Worm (Caenorhabditis elegans) whole organism, mixed stage, embryonic: Measurements from ENCODE around the gene F15H10.12.

ENCODE experiments used
- M03D4.4 ChIP-seq: sonication (generic microtip); optimal IDR thresholded peaks from 2 replicates; lab custom pipeline; 2017; ENCODE audit warnings: mild to moderate bottlenecking, missing genetic modification characterization, missing compliant biosample characterization
- bed-3 ChIP-seq: fragments of 200-800 bp; sonication (Bioruptor generic); optimal IDR thresholded peaks from 3 replicates; lab custom pipeline; 2018; ENCODE audit warnings: mild to moderate bottlenecking, missing genetic modification characterization, moderate library complexity, missing compliant biosample characterization
- blmp-1 ChIP-seq: fragments of 150-350 bp; optimal IDR thresholded peaks from 2 replicates; lab custom pipeline; 2014; ENCODE audit warnings: missing biosample characterization, missing genetic modification characterization
- ceh-39 ChIP-seq: fragments of 150-350 bp; optimal IDR thresholded peaks from 2 replicates; lab custom pipeline; 2014; ENCODE audit warnings: missing biosample characterization, missing genetic modification characterization
- ceh-43 ChIP-seq: fragments of 200-800 bp; sonication (Bioruptor generic); optimal IDR thresholded peaks from 2 replicates; lab custom pipeline; 2018; ENCODE audit warnings: mild to moderate bottlenecking, missing genetic modification characterization, moderate library complexity, missing compliant biosample characterization
- ceh-83 ChIP-seq: fragments of 200-800 bp; sonication (Bioruptor generic); optimal IDR thresholded peaks from 2 replicates; lab custom pipeline; 2018; ENCODE audit warnings: mild to moderate bottlenecking, missing genetic modification characterization, missing compliant biosample characterization
- cnd-1 ChIP-seq: fragments of 200-800 bp; sonication (Bioruptor generic); optimal IDR thresholded peaks from 2 replicates; lab custom pipeline; 2018; ENCODE audit warnings: mild to moderate bottlenecking, missing genetic modification characterization, missing compliant biosample characterization
- elt-1 ChIP-seq: sonication (generic microtip); optimal IDR thresholded peaks from 2 replicates; lab custom pipeline; 2017; ENCODE audit warnings: missing genetic modification characterization, mild to moderate bottlenecking, missing compliant biosample characterization, antibody characterized with exemption, moderate library complexity, borderline replicate concordance; ENCODE audit not compliant: insufficient read depth
- flh-1 ChIP-seq: fragments of 200-800 bp; sonication (Bioruptor generic); optimal IDR thresholded peaks from 2 replicates; lab custom pipeline; 2018; ENCODE audit warnings: mild to moderate bottlenecking, missing genetic modification characterization, moderate library complexity, missing compliant biosample characterization
- ham-2 ChIP-seq: fragments of 200-800 bp; sonication (Bioruptor generic); optimal IDR thresholded peaks from 2 replicates; lab custom pipeline; 2018; ENCODE audit warnings: mild to moderate bottlenecking, missing genetic modification characterization, missing compliant biosample characterization
- hlh-1 ChIP-seq: fragments of 150-350 bp; optimal IDR thresholded peaks from 2 replicates; lab custom pipeline; 2014; ENCODE audit warnings: missing biosample characterization, missing genetic modification reagents, missing genetic modification characterization
- lin-13 ChIP-seq: fragments of 150-350 bp; optimal IDR thresholded peaks from 2 replicates; lab custom pipeline; 2014; ENCODE audit warnings: missing biosample characterization, missing genetic modification characterization
- lin-32 ChIP-seq: fragments of 200-800 bp; sonication (Bioruptor generic); optimal IDR thresholded peaks from 2 replicates; lab custom pipeline; 2018; ENCODE audit warnings: mild to moderate bottlenecking, missing genetic modification characterization, missing compliant biosample characterization
- lsy-2 ChIP-seq: fragments of 150-350 bp; optimal IDR thresholded peaks from 2 replicates; lab custom pipeline; 2014; ENCODE audit warnings: missing biosample characterization, missing genetic modification characterization
- mab-5 ChIP-seq: fragments of 150-350 bp; optimal IDR thresholded peaks from 2 replicates; lab custom pipeline; 2014; ENCODE audit warnings: missing biosample characterization, missing genetic modification characterization
- mep-1 ChIP-seq: fragments of 150-350 bp; optimal IDR thresholded peaks from 2 replicates; lab custom pipeline; 2017; ENCODE audit warnings: missing biosample characterization, missing genetic modification reagents, missing genetic modification characterization, inconsistent platforms
- mls-2 ChIP-seq: sonication (generic microtip); optimal IDR thresholded peaks from 2 replicates; lab custom pipeline; 2016; ENCODE audit warnings: mild to moderate bottlenecking, missing genetic modification characterization, moderate library complexity, missing compliant biosample characterization
- nhr-2 ChIP-seq: fragments of 150-350 bp; optimal IDR thresholded peaks from 2 replicates; lab custom pipeline; 2014; ENCODE audit warnings: missing biosample characterization, missing genetic modification characterization
- nhr-237 ChIP-seq: fragments of 150-350 bp; optimal IDR thresholded peaks from 2 replicates; lab custom pipeline; 2014; ENCODE audit warnings: missing biosample characterization, missing genetic modification characterization
- nhr-28 ChIP-seq: fragments of 150-350 bp; optimal IDR thresholded peaks from 2 replicates; lab custom pipeline; 2014; ENCODE audit warnings: missing biosample characterization, missing genetic modification characterization
- nhr-76 ChIP-seq: sonication (generic microtip); optimal IDR thresholded peaks from 2 replicates; lab custom pipeline; 2017; ENCODE audit warnings: missing biosample characterization, missing genetic modification characterization
- pha-4 ChIP-seq: fragments of 150-350 bp; optimal IDR thresholded peaks from 2 replicates; lab custom pipeline; 2018; ENCODE audit warnings: missing biosample characterization, missing genetic modification reagents, missing genetic modification characterization
- sem-2 ChIP-seq: fragments of 200-800 bp; sonication (Bioruptor generic); optimal IDR thresholded peaks from 2 replicates; lab custom pipeline; 2018; ENCODE audit warnings: mild to moderate bottlenecking, missing genetic modification characterization, missing compliant biosample characterization
- snpc-4 ChIP-seq: fragments of 150-350 bp; optimal IDR thresholded peaks from 2 replicates; lab custom pipeline; 2014; ENCODE audit warnings: missing biosample characterization, missing genetic modification characterization
- sptf-1 ChIP-seq: sonication (generic microtip); optimal IDR thresholded peaks from 2 replicates; lab custom pipeline; 2017; ENCODE audit warnings: mild to moderate bottlenecking, missing genetic modification characterization, moderate library complexity, missing compliant biosample characterization
- unc-120 ChIP-seq: sonication (generic microtip); optimal IDR thresholded peaks from 2 replicates; lab custom pipeline; 2017; ENCODE audit warnings: missing genetic modification characterization, missing compliant biosample characterization; ENCODE audit not compliant: poor library complexity, severe bottlenecking
- unc-39 ChIP-seq: fragments of 150-350 bp; optimal IDR thresholded peaks from 2 replicates; lab custom pipeline; 2014; ENCODE audit warnings: missing biosample characterization, missing genetic modification characterization
- unc-62 ChIP-seq: fragments of 150-350 bp; optimal IDR thresholded peaks from 2 replicates; lab custom pipeline; 2014; ENCODE audit warnings: missing biosample characterization, missing genetic modification reagents, missing genetic modification characterization
- zip-8 ChIP-seq: fragments of 150-350 bp; optimal IDR thresholded peaks from 2 replicates; lab custom pipeline; 2014; ENCODE audit warnings: missing biosample characterization, missing genetic modification characterization
- ztf-11 ChIP-seq: fragments of 150-350 bp; optimal IDR thresholded peaks from 2 replicates; lab custom pipeline; 2014; ENCODE audit warnings: missing biosample characterization, missing genetic modification characterization

The F15H10.12 gene

DNA sequence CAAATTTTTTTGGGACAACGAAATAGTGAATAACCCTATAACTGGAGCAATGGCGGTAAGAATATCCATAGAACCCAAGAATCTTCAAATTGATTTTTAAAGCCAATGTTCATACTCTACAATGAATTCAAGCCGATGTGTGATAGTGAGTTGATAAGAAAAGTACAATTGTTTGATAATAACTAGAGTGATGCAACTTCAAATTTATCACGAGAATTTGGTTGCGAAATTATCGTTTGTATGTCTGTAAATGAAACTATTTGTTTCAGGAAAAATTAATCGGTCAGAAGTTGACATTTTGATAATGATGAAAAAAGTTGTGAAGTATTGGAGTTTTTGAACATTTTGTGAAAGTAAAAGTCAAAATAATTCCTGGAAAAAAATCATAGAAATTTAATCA lies 10.6 kb downstream of the F15H10.12 start:
- TF ChIP-seq blmp-1 (tag; lab: Kevin White, UChicago) (no peak), sptf-1 (tag; lab: Kevin White, UChicago) (no peak), pha-4 (tag; lab: Kevin White, UChicago) (no peak), elt-1 (tag; lab: Kevin White, UChicago) (no peak)
- TF ChIP-seq, all 35 proteins: peak for 0

DNA sequence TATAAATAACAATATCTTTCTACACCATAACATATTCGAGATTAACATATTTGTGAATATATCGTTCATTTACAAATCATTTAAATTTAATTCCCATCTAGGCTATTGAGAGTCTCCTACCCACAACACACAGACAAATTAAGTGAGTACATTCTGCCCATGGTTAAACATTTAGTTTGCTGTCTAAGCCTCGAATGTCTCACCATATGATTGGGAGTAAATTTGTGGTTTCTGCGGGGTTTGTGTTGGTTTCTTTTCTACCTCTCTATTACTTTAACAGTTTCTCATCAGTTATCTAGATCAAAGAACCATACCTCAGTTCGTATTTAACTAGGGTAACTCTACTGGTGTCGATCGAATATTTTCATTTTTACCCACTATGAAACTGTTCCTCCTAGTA lies 11.4 kb downstream of the F15H10.12 start, which contains the start of gene ugt-2:
Gene ugt-2 (plus strand): TSS at position 371 of the 400 bp plus-strand sequence.
- TF ChIP-seq sptf-1 (tag; lab: Kevin White, UChicago) (no peak), lin-32 (GFP tag; lab: Kevin White, UChicago) (no peak), elt-1 (tag; lab: Kevin White, UChicago) (no peak), flh-1 (GFP tag; lab: Kevin White, UChicago) (no peak), unc-62 (GFP tag; lab: Kevin White, UChicago) (no peak), ceh-83 (no peak), ztf-11 (tag; lab: Kevin White, UChicago) (no peak), nhr-237 (tag; lab: Kevin White, UChicago) (no peak), unc-120 (tag; lab: Kevin White, UChicago) (no peak), mep-1 (tag; lab: Kevin White, UChicago) (no peak), ceh-43 (GFP tag; lab: Kevin White, UChicago) (no peak), cnd-1 (tag; lab: Kevin White, UChicago) (no peak), zip-8 (tag; lab: Kevin White, UChicago) (no peak), blmp-1 (tag; lab: Kevin White, UChicago) (no peak), lin-13 (no peak), mab-5 (no peak), ham-2 (GFP tag; lab: Kevin White, UChicago) (no peak), nhr-28 (no peak), hlh-1 (tag; lab: Kevin White, UChicago) (no peak)

DNA sequence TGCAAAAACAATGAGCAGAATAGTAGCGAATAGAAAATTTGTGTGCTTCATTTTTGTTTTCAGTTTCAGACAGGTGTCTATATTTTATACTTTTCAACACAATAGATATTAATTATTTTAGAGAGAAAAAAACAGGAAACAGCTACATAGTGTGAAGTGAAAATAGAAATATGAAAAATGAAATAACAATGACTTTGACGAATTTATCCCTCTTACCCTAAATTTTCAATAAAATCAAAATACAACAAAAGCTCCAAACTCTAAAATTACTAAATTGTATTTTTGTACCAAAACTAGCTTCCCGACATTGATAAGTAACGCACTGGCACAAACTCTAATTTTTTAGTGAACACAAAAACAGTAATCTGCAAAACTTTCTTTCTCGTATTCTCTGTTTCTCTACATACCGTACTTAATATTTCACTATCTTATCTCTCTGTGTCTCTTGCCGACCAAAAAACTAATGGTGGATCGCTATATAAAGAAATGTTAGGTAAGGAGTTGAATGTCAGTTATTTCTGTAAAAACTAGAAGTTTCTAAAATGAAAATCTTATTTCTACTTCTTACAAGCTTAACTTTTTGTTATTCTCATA lies 14.6 kb downstream of the F15H10.12 start, which contains the start of the genes col-151 and ugt-1:
Gene col-151 (minus strand): TSS at position 51 of the 594 bp plus-strand sequence.
Gene ugt-1 (plus strand): TSS at position 491 of the 594 bp plus-strand sequence.
- TF ChIP-seq nhr-28 (no peak), unc-62 (GFP tag; lab: Kevin White, UChicago) (no peak), zip-8 (tag; lab: Kevin White, UChicago) (no peak), blmp-1 (tag; lab: Kevin White, UChicago) (no peak)

DNA sequence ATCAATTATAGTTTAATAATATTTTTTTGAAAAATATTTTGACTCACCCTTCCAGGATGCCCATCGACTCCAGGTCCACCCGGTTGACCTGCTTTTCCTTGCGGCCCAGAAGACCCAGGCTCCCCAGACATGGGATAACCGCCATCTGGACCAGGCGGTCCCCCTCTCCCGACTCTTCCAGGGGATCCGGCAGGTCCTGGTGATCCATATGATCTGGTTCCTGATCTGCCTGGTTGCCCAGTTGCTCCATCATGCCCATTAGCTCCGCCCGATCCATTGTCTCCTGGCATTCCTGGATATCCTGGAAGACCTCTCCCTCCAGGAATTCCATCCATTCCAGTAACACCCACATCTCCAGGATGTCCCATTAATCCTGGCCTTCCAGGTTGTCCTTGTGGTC lies 16.2 kb downstream of the F15H10.12 start:
- TF ChIP-seq nhr-76 (tag; lab: Kevin White, UChicago), result no peak
- no peak for TF ChIP-seq ceh-39 (tag; lab: Kevin White, UChicago)
- TF ChIP-seq mls-2, result no peak
- no peak for TF ChIP-seq mab-5
- no peak for TF ChIP-seq M03D4.4
- no peak for TF ChIP-seq nhr-2
- TF ChIP-seq lin-13, result no peak
- no peak for TF ChIP-seq flh-1 (GFP tag; lab: Kevin White, UChicago)
- TF ChIP-seq ham-2 (GFP tag; lab: Kevin White, UChicago), result no peak
- TF ChIP-seq nhr-237 (tag; lab: Kevin White, UChicago), result no peak
- no peak for TF ChIP-seq bed-3 (GFP tag; lab: Kevin White, UChicago)
- TF ChIP-seq sem-2 (GFP tag; lab: Kevin White, UChicago), result no peak
- no peak for TF ChIP-seq sptf-1 (tag; lab: Kevin White, UChicago)

DNA sequence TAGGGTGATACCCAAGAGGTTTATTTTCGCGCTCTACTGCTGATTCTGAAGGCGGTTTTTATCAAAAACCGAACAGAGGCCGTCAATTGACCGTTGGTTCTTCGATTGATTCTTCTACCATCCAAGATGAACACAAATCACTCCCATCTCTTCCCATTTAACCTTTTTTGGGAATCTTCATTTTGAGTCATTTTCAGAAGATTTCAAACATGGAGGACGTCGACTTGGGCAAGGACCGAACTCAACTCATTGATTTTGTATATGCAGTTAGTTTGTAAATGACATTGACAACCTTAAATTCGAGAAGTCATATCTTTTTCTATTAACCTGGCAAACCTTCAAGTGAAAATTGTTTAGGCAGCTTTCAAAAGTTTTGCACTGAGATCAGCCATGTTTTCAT lies 21.6 kb downstream of the F15H10.12 start, which contains the start of gene AC3.5:
Gene AC3.5 (plus strand): TSS at position 210 of the 400 bp plus-strand sequence.
- TF ChIP-seq ham-2 (GFP tag; lab: Kevin White, UChicago), result no peak
- no peak for TF ChIP-seq lsy-2 (tag; lab: Kevin White, UChicago)
- TF ChIP-seq unc-120 (tag; lab: Kevin White, UChicago), result no peak
- no peak for TF ChIP-seq M03D4.4
- no peak for TF ChIP-seq mep-1 (tag; lab: Kevin White, UChicago)
- TF ChIP-seq flh-1 (GFP tag; lab: Kevin White, UChicago), result no peak
- no peak for TF ChIP-seq nhr-28
- no peak for TF ChIP-seq unc-39 (tag; lab: Kevin White, UChicago)
- TF ChIP-seq pha-4 (tag; lab: Kevin White, UChicago), result no peak
- no peak for TF ChIP-seq snpc-4
- TF ChIP-seq nhr-76 (tag; lab: Kevin White, UChicago), result no peak
- no peak for TF ChIP-seq nhr-237 (tag; lab: Kevin White, UChicago)
